Worm (Caenorhabditis elegans) whole organism, L3 larva: ENCODE data around the gene set-3.

ENCODE experiments used
- ZK546.5 ChIP-seq: sonication (generic microtip); optimal IDR thresholded peaks from 2 replicates; lab custom pipeline; 2017; ENCODE audit warnings: missing biosample characterization, missing genetic modification characterization
- ceh-82 ChIP-seq: fragments of 150-350 bp; optimal IDR thresholded peaks from 2 replicates; lab custom pipeline; 2014; ENCODE audit warnings: missing biosample characterization, missing genetic modification characterization
- nfya-1 ChIP-seq: sonication (generic microtip); optimal IDR thresholded peaks from 2 replicates; lab custom pipeline; 2017; ENCODE audit warnings: missing genetic modification characterization, mild to moderate bottlenecking, missing compliant biosample characterization, antibody characterized with exemption, moderate library complexity; ENCODE audit not compliant: insufficient read depth
- pqm-1 ChIP-seq: fragments of 150-350 bp; optimal IDR thresholded peaks from 2 replicates; lab custom pipeline; 2017; ENCODE audit warnings: missing biosample characterization, missing genetic modification characterization, inconsistent platforms

DNA sequence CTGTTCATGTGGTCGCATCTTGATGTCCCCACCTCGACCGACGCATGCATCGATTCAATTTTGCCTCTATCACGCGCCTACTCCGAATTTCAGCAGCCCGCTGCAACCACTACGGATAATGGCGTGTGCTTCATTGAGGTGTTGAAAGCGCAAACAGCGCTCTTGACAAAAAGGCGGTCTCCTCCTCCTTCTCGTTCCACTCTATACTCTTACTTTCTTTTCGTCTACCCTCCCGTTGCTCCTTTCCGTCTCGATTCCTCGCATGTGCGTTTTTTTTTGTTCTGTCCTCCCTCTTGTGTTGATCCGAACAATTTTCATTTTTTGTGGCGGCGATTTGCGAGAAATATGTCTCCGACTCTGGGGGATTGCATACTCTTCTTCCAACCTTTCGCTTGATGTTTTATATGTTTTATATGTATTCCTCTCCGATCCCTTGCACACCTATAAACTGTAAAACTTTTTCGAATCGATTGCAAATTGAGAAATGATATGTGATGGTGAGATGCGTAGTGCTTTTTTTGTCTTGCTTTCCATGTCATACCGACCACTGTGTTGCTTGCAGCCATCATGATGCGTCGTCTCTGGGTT is 8.4 kb upstream of the set-3 start:
- TF ChIP-seq nfya-1 (tag; lab: Kevin White, UChicago) (peak; percentile 3), pqm-1 (tag; lab: Kevin White, UChicago) (no peak), ceh-82 (tag; lab: Kevin White, UChicago) (no peak), ZK546.5 (tag; lab: Kevin White, UChicago) (no peak)
